Fruit fly (Drosophila melanogaster) whole organism, embryonic: ENCODE measurements around the gene CG32487.

Experiments
- Atf6 ChIP-seq: fragments of 200-800 bp; sonication (Bioruptor generic); IDR thresholded peaks from 2 replicates; pipeline ENCODE4 v1.3.6; 2022; ENCODE audit warnings: missing biosample characterization, missing genetic modification characterization
- B-H1 ChIP-seq: fragments of 200-800 bp; sonication (Bioruptor generic); IDR thresholded peaks from 3 replicates; pipeline ENCODE4 v1.3.6; 2022; ENCODE audit warnings: missing biosample characterization, missing genetic modification characterization
- Bgb ChIP-seq: fragments of 200-800 bp; sonication (Bioruptor generic); IDR thresholded peaks from 2 replicates; pipeline ENCODE4 v1.3.6; 2022; ENCODE audit warnings: missing biosample characterization, missing genetic modification characterization; ENCODE audit not compliant: partially characterized antibody
- CG10267 ChIP-seq: fragments of 200-800 bp; sonication (Bioruptor generic); optimal IDR thresholded peaks from 2 replicates; lab custom pipeline; 2018; ENCODE audit warnings: missing biosample characterization, mild to moderate bottlenecking, missing genetic modification characterization, moderate library complexity
- CG11504 ChIP-seq: fragments of 200-800 bp; sonication (Bioruptor generic); optimal IDR thresholded peaks from 3 replicates; lab custom pipeline; 2019; ENCODE audit warnings: missing biosample characterization, mild to moderate bottlenecking, missing genetic modification characterization, moderate library complexity
- CG11696 ChIP-seq: fragments of 200-800 bp; sonication (Bioruptor generic); IDR thresholded peaks from 2 replicates; pipeline ENCODE4 v1.3.6; 2022; ENCODE audit warnings: missing biosample characterization, missing genetic modification characterization
- CG12104 ChIP-seq: fragments of 200-800 bp; sonication (Bioruptor generic); optimal IDR thresholded peaks from 3 replicates; lab custom pipeline; 2016; ENCODE audit warnings: missing biosample characterization, missing genetic modification characterization
- CG12219 ChIP-seq: fragments of 200-800 bp; sonication (Bioruptor generic); optimal IDR thresholded peaks from 3 replicates; lab custom pipeline; 2018; ENCODE audit warnings: missing biosample characterization, mild to moderate bottlenecking, missing genetic modification characterization
- CG12391 ChIP-seq: fragments of 200-800 bp; sonication (Bioruptor generic); optimal IDR thresholded peaks from 3 replicates; lab custom pipeline; 2018; ENCODE audit warnings: missing biosample characterization, mild to moderate bottlenecking, missing genetic modification characterization, moderate library complexity
- CG12659 ChIP-seq: fragments of 200-800 bp; sonication (Bioruptor generic); optimal IDR thresholded peaks from 3 replicates; lab custom pipeline; 2017; ENCODE audit warnings: mild to moderate bottlenecking, missing biosample characterization, missing genetic modification reagents, missing genetic modification characterization
- CG12744 ChIP-seq: fragments of 200-800 bp; sonication (Bioruptor generic); optimal IDR thresholded peaks from 2 replicates; lab custom pipeline; 2016; ENCODE audit warnings: missing biosample characterization, missing genetic modification characterization
- CG15073 ChIP-seq: fragments of 200-800 bp; sonication (Bioruptor generic); optimal IDR thresholded peaks from 2 replicates; lab custom pipeline; 2016; ENCODE audit warnings: missing biosample characterization, missing genetic modification characterization
- CG15514 ChIP-seq: fragments of 200-800 bp; sonication (Bioruptor generic); optimal IDR thresholded peaks from 3 replicates; lab custom pipeline; 2017; ENCODE audit warnings: missing biosample characterization, missing genetic modification characterization, mild to moderate bottlenecking, moderate library complexity, missing genetic modification reagents
- CG18262 ChIP-seq: fragments of 200-800 bp; optimal IDR thresholded peaks from 3 replicates; lab custom pipeline; 2019; ENCODE audit warnings: missing biosample characterization, mild to moderate bottlenecking, missing genetic modification characterization, moderate library complexity
- CG3838 ChIP-seq: fragments of 200-800 bp; sonication (Bioruptor generic); optimal IDR thresholded peaks from 3 replicates; lab custom pipeline; 2016; ENCODE audit warnings: missing biosample characterization, missing genetic modification characterization
- CG4282 ChIP-seq: fragments of 200-800 bp; sonication (Bioruptor generic); optimal IDR thresholded peaks from 2 replicates; lab custom pipeline; 2016; ENCODE audit warnings: missing biosample characterization, missing genetic modification characterization
- CG4424 ChIP-seq: fragments of 200-800 bp; sonication (Bioruptor generic); optimal IDR thresholded peaks from 3 replicates; lab custom pipeline; 2016; ENCODE audit warnings: missing biosample characterization, missing genetic modification characterization
- CG7987 ChIP-seq: fragments of 200-800 bp; sonication (Bioruptor generic); optimal IDR thresholded peaks from 2 replicates; lab custom pipeline; 2018; ENCODE audit warnings: missing biosample characterization, mild to moderate bottlenecking, missing genetic modification characterization, moderate library complexity
- CG9609 ChIP-seq: fragments of 200-800 bp; sonication (Bioruptor generic); optimal IDR thresholded peaks from 3 replicates; lab custom pipeline; 2016; ENCODE audit warnings: missing biosample characterization, missing genetic modification characterization
- CG9797 ChIP-seq: fragments of 200-800 bp; sonication (Bioruptor generic); optimal IDR thresholded peaks from 3 replicates; lab custom pipeline; 2018; ENCODE audit warnings: missing biosample characterization, mild to moderate bottlenecking, missing genetic modification characterization
- CoRest ChIP-seq: fragments of 200-800 bp; sonication (Bioruptor generic); optimal IDR thresholded peaks from 3 replicates; lab custom pipeline; 2018; ENCODE audit warnings: missing biosample characterization, mild to moderate bottlenecking, missing genetic modification characterization, moderate library complexity
- Dek ChIP-seq: fragments of 200-800 bp; sonication (Bioruptor generic); optimal IDR thresholded peaks from 3 replicates; lab custom pipeline; 2019; ENCODE audit warnings: missing biosample characterization, mild to moderate bottlenecking, missing genetic modification characterization, moderate library complexity
- Dll ChIP-seq: fragments of 200-800 bp; sonication (Bioruptor generic); IDR thresholded peaks from 4 replicates; pipeline ENCODE4 v1.3.6; 2022; ENCODE audit warnings: missing biosample characterization, missing genetic modification characterization; ENCODE audit not compliant: partially characterized antibody
- Dp ChIP-seq: fragments of 200-800 bp; sonication (Bioruptor generic); optimal IDR thresholded peaks from 2 replicates; lab custom pipeline; 2018; ENCODE audit warnings: missing biosample characterization, mild to moderate bottlenecking, missing genetic modification characterization, moderate library complexity
- Drgx ChIP-seq: fragments of 200-800 bp; sonication (Bioruptor generic); IDR thresholded peaks from 2 replicates; pipeline ENCODE4 v1.3.6; 2022; ENCODE audit warnings: missing biosample characterization, missing genetic modification characterization
- Hr39 ChIP-seq: fragments of >200 bp; optimal IDR thresholded peaks from 2 replicates; lab custom pipeline; 2017
- Hr51 ChIP-seq, 2 experiments: fragments of 200-800 bp; sonication (Bioruptor generic); optimal IDR thresholded peaks; 2 replicates in 1 of 2; 3 replicates in 1 of 2; lab custom pipeline; 2016 to 2018; ENCODE audit warnings: missing biosample characterization in 2 of 2, missing genetic modification characterization in 2 of 2, mild to moderate bottlenecking in 1 of 2, moderate library complexity in 1 of 2
- Hr78 ChIP-seq, 2 experiments: fragments of 200-800 bp in 1 of 2; fragments of >200 bp in 1 of 2; sonication (Bioruptor generic) in 1 of 2; optimal IDR thresholded peaks; 2 replicates each; lab custom pipeline; 2017 to 2019; ENCODE audit warnings: missing biosample characterization in 2 of 2, missing genetic modification characterization in 2 of 2, mild to moderate bottlenecking in 1 of 2, moderate library complexity in 1 of 2
- Nf-YC ChIP-seq: fragments of 200-800 bp; optimal IDR thresholded peaks from 3 replicates; lab custom pipeline; 2019; ENCODE audit warnings: missing biosample characterization, mild to moderate bottlenecking, missing genetic modification characterization, moderate library complexity
- Poxn ChIP-seq: fragments of 200-800 bp; sonication (Bioruptor generic); IDR thresholded peaks from 2 replicates; pipeline ENCODE4 v1.3.6; 2022; ENCODE audit warnings: missing biosample characterization, missing genetic modification characterization
- az2 ChIP-seq: fragments of 200-800 bp; sonication (Bioruptor generic); optimal IDR thresholded peaks from 3 replicates; lab custom pipeline; 2016; ENCODE audit warnings: missing biosample characterization, missing genetic modification characterization
- corto ChIP-seq: fragments of 200-800 bp; sonication (Bioruptor generic); optimal IDR thresholded peaks from 2 replicates; lab custom pipeline; 2016; ENCODE audit warnings: missing biosample characterization, mild to moderate bottlenecking, missing genetic modification characterization, moderate library complexity
- grn ChIP-seq: fragments of 200-800 bp; sonication (Bioruptor generic); optimal IDR thresholded peaks from 3 replicates; lab custom pipeline; 2017; ENCODE audit warnings: missing biosample characterization, missing genetic modification characterization
- hb ChIP-seq: fragments of 200-800 bp; sonication (Bioruptor generic); IDR thresholded peaks from 3 replicates; pipeline ENCODE4 v1.3.6; 2022; ENCODE audit warnings: missing biosample characterization, missing genetic modification characterization; ENCODE audit not compliant: partially characterized antibody
- luna ChIP-seq: fragments of 200-800 bp; sonication (Bioruptor generic); optimal IDR thresholded peaks from 2 replicates; lab custom pipeline; 2016; ENCODE audit warnings: missing biosample characterization, missing genetic modification characterization
- nom ChIP-seq: fragments of 200-800 bp; sonication (Bioruptor generic); optimal IDR thresholded peaks from 2 replicates; lab custom pipeline; 2017; ENCODE audit warnings: missing biosample characterization, missing genetic modification characterization, mild to moderate bottlenecking, moderate library complexity, missing genetic modification reagents
- pan ChIP-seq, 4 experiments: fragments of >200 bp in 3 of 4; fragments of 200-800 bp in 1 of 4; sonication (Bioruptor generic) in 1 of 4; optimal IDR thresholded peaks in 3 of 4; IDR thresholded peaks in 1 of 4; 2 replicates each; pipeline versions ENCODE4 v1.3.6 to Lab custom; 2017 to 2022; ENCODE audit warnings: missing biosample characterization in 2 of 4, missing genetic modification characterization in 2 of 4, mixed read lengths in 1 of 4
- pita ChIP-seq: fragments of 200-800 bp; sonication (Bioruptor generic); optimal IDR thresholded peaks from 2 replicates; lab custom pipeline; 2017; ENCODE audit warnings: missing biosample characterization, mild to moderate bottlenecking, missing genetic modification characterization
- pnt ChIP-seq: fragments of 200-800 bp; sonication (Bioruptor generic); optimal IDR thresholded peaks from 3 replicates; lab custom pipeline; 2016; ENCODE audit warnings: missing biosample characterization, missing genetic modification characterization
- rib ChIP-seq: fragments of 200-800 bp; sonication (Bioruptor generic); IDR thresholded peaks from 2 replicates; pipeline ENCODE4 v1.3.6; 2022; ENCODE audit warnings: missing biosample characterization, missing genetic modification characterization
- slp2 ChIP-seq: fragments of 200-800 bp; sonication (Bioruptor generic); optimal IDR thresholded peaks from 2 replicates; lab custom pipeline; 2016; ENCODE audit warnings: missing biosample characterization, missing genetic modification characterization
- sqz ChIP-seq: fragments of 200-800 bp; sonication (Bioruptor generic); optimal IDR thresholded peaks from 3 replicates; lab custom pipeline; 2018; ENCODE audit warnings: missing biosample characterization, mild to moderate bottlenecking, missing genetic modification characterization
- toy ChIP-seq: fragments of 200-800 bp; sonication (Bioruptor generic); IDR thresholded peaks from 2 replicates; pipeline ENCODE4 v1.3.6; 2022; ENCODE audit warnings: missing biosample characterization, missing genetic modification characterization
- tup ChIP-seq: fragments of 200-800 bp; sonication (Bioruptor generic); optimal IDR thresholded peaks from 2 replicates; lab custom pipeline; 2016; ENCODE audit warnings: missing biosample characterization, mild to moderate bottlenecking, missing genetic modification characterization, moderate library complexity
- twi ChIP-seq: fragments of 200-800 bp; optimal IDR thresholded peaks from 2 replicates; lab custom pipeline; 2019; ENCODE audit warnings: missing biosample characterization, mild to moderate bottlenecking, missing genetic modification characterization, moderate library complexity
- usp ChIP-seq: fragments of >200 bp; optimal IDR thresholded peaks from 2 replicates; lab custom pipeline; 2017; ENCODE audit warnings: missing biosample characterization, missing genetic modification characterization
- zf30C ChIP-seq: fragments of 200-800 bp; sonication (Bioruptor generic); optimal IDR thresholded peaks from 3 replicates; lab custom pipeline; 2018; ENCODE audit warnings: missing biosample characterization, mild to moderate bottlenecking, missing genetic modification characterization

CG32487 gene

DNA sequence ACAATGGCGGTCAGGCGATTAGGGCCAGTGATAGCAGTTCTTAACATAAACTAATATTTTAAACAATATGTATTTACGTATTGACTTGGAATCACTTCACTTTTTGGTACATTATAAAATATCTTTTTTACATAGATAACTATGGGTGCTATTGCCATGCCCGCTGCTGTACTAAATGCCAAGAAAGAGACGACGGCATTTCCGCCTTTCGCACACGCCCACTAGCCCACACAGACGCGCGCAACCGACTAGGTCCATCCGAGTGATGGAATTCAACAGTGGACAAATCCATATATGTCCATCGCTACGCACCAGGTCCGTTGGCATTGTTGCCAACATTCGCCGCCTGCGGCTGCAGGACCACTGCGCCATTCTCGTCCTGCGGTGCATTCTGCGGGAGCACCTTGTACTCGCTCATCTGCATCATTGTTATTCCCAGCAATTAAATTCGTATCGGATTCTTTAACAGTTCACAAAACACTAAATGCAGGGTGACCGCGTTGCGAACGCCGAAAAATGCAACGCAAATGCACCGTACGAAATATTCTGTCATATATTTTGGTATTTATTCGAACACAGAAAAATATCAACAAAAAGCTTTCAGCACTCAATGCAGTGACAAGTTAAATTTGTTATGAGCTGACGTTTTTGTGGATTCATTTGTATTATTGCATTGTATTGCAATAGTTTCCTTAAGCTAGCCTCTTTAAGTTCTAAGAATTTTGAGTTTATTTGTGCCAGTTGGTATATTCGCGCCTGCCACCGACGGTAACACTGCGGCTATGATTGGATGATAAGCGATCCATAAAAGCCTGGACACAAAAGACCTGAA, 29.5 kb upstream of the CG32487 start, which contains the start of the genes scramb2 and Sk2 (continued):
- TF ChIP-seq CG11696 (GFP tag; lab: Robert Waterston, UW) (peak; percentile 100), CG7987 (GFP tag; lab: Kevin White, UChicago) (peak; percentile 83), CG15073 (GFP tag; lab: Kevin White, UChicago) (peak; percentile 21), rib (GFP tag; lab: Robert Waterston, UW) (peak; percentile 89), pan (optimal IDR thresholded peaks at IDR 0.05; lab: Kevin White, UChicago) (no peak), pan (GFP tag; optimal IDR thresholded peaks at IDR 0.05 in 1 of 2, IDR thresholded peaks at IDR 0.05 in 1 of 2) (peak in 1 of 2 experiments; percentile 96), hb (no peak), Bgb (GFP tag; lab: Robert Waterston, UW) (peak; percentile 32; the same call in 1 of the 2 replicates), B-H1 (peak; percentile 91), Drgx (GFP tag; lab: Robert Waterston, UW) (peak; percentile 98), slp2 (GFP tag; lab: Kevin White, UChicago) (peak; percentile 87), Nf-YC (tag; lab: Kevin White, UChicago) (peak; percentile 91), Hr51 (GFP tag; optimal IDR thresholded peaks at IDR 0.05; lab: Kevin White, UChicago) (peak; percentile 83 to 96), CG12659 (GFP tag; lab: Kevin White, UChicago) (peak; percentile 97), Dek (tag; lab: Kevin White, UChicago) (peak; percentile 94), CG11504 (tag; lab: Kevin White, UChicago) (peak; percentile 95), CG12219 (GFP tag; lab: Kevin White, UChicago) (peak; percentile 95), Hr39 (lab: Kevin White, UChicago) (no peak), az2 (GFP tag; lab: Kevin White, UChicago) (peak; percentile 95), CG4424 (GFP tag; lab: Kevin White, UChicago) (peak; percentile 95), CG12104 (GFP tag; lab: Kevin White, UChicago) (peak; percentile 93), Hr78 (GFP tag; optimal IDR thresholded peaks at IDR 0.05; lab: Kevin White, UChicago) (peak in 1 of 2 experiments; percentile 81), Dp (GFP tag; lab: Kevin White, UChicago) (no peak), CG9797 (peak; percentile 95), luna (GFP tag; lab: Kevin White, UChicago) (peak; percentile 3), twi (peak; percentile 86), zf30C (peak; percentile 55), CG12744 (GFP tag; lab: Kevin White, UChicago) (peak; percentile 72), Poxn (GFP tag; lab: Robert Waterston, UW) (peak; percentile 83), CoRest (peak; percentile 94), Atf6 (GFP tag; lab: Robert Waterston, UW) (peak; percentile 92), tup (GFP tag; lab: Kevin White, UChicago) (peak; percentile 81), toy (GFP tag; lab: Robert Waterston, UW) (peak; percentile 87), CG18262 (tag; lab: Kevin White, UChicago) (peak; percentile 95), pita (GFP tag; lab: Kevin White, UChicago) (no peak), CG10267 (tag; lab: Kevin White, UChicago) (peak; percentile 85), CG4282 (peak; percentile 20), nom (peak; percentile 96), CG3838 (GFP tag; lab: Kevin White, UChicago) (peak; percentile 75), corto (GFP tag; lab: Kevin White, UChicago) (peak; percentile 42), pnt (GFP tag; lab: Kevin White, UChicago) (peak; percentile 75), sqz (GFP tag; lab: Kevin White, UChicago) (peak; percentile 95), grn (peak; percentile 68), Dll (GFP tag; lab: Robert Waterston, UW) (peak; percentile 47; the same call in 1 of the 4 replicates), CG15514 (GFP tag; lab: Kevin White, UChicago) (peak; percentile 90), CG12391 (tag; lab: Kevin White, UChicago) (peak; percentile 93), CG9609 (GFP tag; lab: Kevin White, UChicago) (peak; percentile 76), usp (GFP tag; lab: Kevin White, UChicago) (no peak)
